Fruit fly (Drosophila melanogaster) whole organism, embryonic: Measurements from ENCODE around the gene RPA3.

Experiments used
- Asciz ChIP-seq: fragments of 200-800 bp; sonication (Bioruptor generic); optimal IDR thresholded peaks from 2 replicates; lab custom pipeline; 2017; ENCODE audit warnings: missing biosample characterization, mild to moderate bottlenecking, missing genetic modification characterization, missing genetic modification reagents
- Atf3 ChIP-seq: fragments of 200-800 bp; sonication (Bioruptor generic); optimal IDR thresholded peaks from 3 replicates; lab custom pipeline; 2016; ENCODE audit warnings: missing biosample characterization, missing genetic modification characterization
- CG10209 ChIP-seq: fragments of 200-800 bp; sonication (Bioruptor generic); optimal IDR thresholded peaks from 3 replicates; lab custom pipeline; 2017; ENCODE audit warnings: missing biosample characterization, mild to moderate bottlenecking, missing genetic modification characterization, missing genetic modification reagents
- CG10321 ChIP-seq: fragments of 200-800 bp; sonication (Bioruptor generic); IDR thresholded peaks from 2 replicates; pipeline ENCODE4 v1.3.6; 2022; ENCODE audit warnings: missing biosample characterization, missing genetic modification characterization
- CG11398 ChIP-seq: fragments of 200-800 bp; sonication (Bioruptor generic); optimal IDR thresholded peaks from 2 replicates; lab custom pipeline; 2016; ENCODE audit warnings: missing biosample characterization, missing genetic modification characterization
- CG12769 ChIP-seq: fragments of 200-800 bp; sonication (Bioruptor generic); optimal IDR thresholded peaks from 2 replicates; lab custom pipeline; 2019; ENCODE audit warnings: missing biosample characterization, mild to moderate bottlenecking, missing genetic modification characterization, moderate library complexity
- CG12942 ChIP-seq: fragments of 200-800 bp; sonication (Bioruptor generic); optimal IDR thresholded peaks from 3 replicates; lab custom pipeline; 2016; ENCODE audit warnings: missing biosample characterization, missing genetic modification characterization
- CG14667 ChIP-seq: fragments of 200-800 bp; sonication (Bioruptor generic); IDR thresholded peaks from 2 replicates; pipeline ENCODE4 v1.3.6; 2022; ENCODE audit warnings: missing biosample characterization, missing genetic modification characterization
- CG15269 ChIP-seq: fragments of 200-800 bp; sonication (Bioruptor generic); optimal IDR thresholded peaks from 2 replicates; lab custom pipeline; 2018; ENCODE audit warnings: missing biosample characterization, mild to moderate bottlenecking, missing genetic modification characterization, moderate library complexity
- CG15479 ChIP-seq: fragments of 200-800 bp; sonication (Bioruptor generic); optimal IDR thresholded peaks from 3 replicates; lab custom pipeline; 2019; ENCODE audit warnings: missing biosample characterization, mild to moderate bottlenecking, missing genetic modification characterization, moderate library complexity
- CG17361 ChIP-seq: fragments of 200-800 bp; sonication (Bioruptor generic); IDR thresholded peaks from 3 replicates; pipeline ENCODE4 v1.3.6; 2022; ENCODE audit warnings: missing biosample characterization, missing genetic modification characterization
- CG17612 ChIP-seq: fragments of 200-800 bp; sonication (Bioruptor generic); IDR thresholded peaks from 2 replicates; pipeline ENCODE4 v1.3.6; 2022; ENCODE audit warnings: missing biosample characterization, missing genetic modification characterization
- CG31224 ChIP-seq: fragments of 200-800 bp; sonication (Bioruptor generic); IDR thresholded peaks from 2 replicates; pipeline ENCODE4 v1.3.6; 2022; ENCODE audit warnings: missing biosample characterization, missing genetic modification characterization
- CG3163 ChIP-seq: fragments of 200-800 bp; sonication (Bioruptor generic); optimal IDR thresholded peaks from 3 replicates; lab custom pipeline; 2016; ENCODE audit warnings: missing biosample characterization, missing genetic modification characterization
- CG32772 ChIP-seq: fragments of 200-800 bp; sonication (Bioruptor generic); IDR thresholded peaks from 2 replicates; pipeline ENCODE4 v1.3.6; 2022; ENCODE audit warnings: missing biosample characterization, missing genetic modification characterization
- CG34376 ChIP-seq: fragments of 200-800 bp; sonication (Bioruptor generic); optimal IDR thresholded peaks from 2 replicates; lab custom pipeline; 2018; ENCODE audit warnings: missing biosample characterization, mild to moderate bottlenecking, missing genetic modification characterization
- CG3847 ChIP-seq: fragments of 200-800 bp; sonication (Bioruptor generic); IDR thresholded peaks from 2 replicates; pipeline ENCODE4 v1.3.6; 2022; ENCODE audit warnings: missing biosample characterization, missing genetic modification characterization
- CG5180 ChIP-seq: fragments of 200-800 bp; sonication (Bioruptor generic); optimal IDR thresholded peaks from 3 replicates; lab custom pipeline; 2017; ENCODE audit warnings: missing biosample characterization, missing genetic modification characterization, mild to moderate bottlenecking, moderate library complexity, missing genetic modification reagents
- CG6175 ChIP-seq: fragments of 200-800 bp; sonication (Bioruptor generic); IDR thresholded peaks from 3 replicates; pipeline ENCODE4 v1.3.6; 2022; ENCODE audit warnings: missing biosample characterization, missing genetic modification characterization
- CG8924 ChIP-seq: fragments of 200-800 bp; optimal IDR thresholded peaks from 3 replicates; lab custom pipeline; 2019; ENCODE audit warnings: missing biosample characterization, mild to moderate bottlenecking, missing genetic modification characterization, moderate library complexity
- CG9215 ChIP-seq: fragments of 200-800 bp; sonication (Bioruptor generic); IDR thresholded peaks from 2 replicates; pipeline ENCODE4 v1.3.6; 2022; ENCODE audit warnings: missing biosample characterization, missing genetic modification characterization
- CG9932 ChIP-seq: fragments of 200-800 bp; sonication (Bioruptor generic); IDR thresholded peaks from 2 replicates; pipeline ENCODE4 v1.3.6; 2022; ENCODE audit warnings: missing biosample characterization, missing genetic modification characterization
- Deaf1 ChIP-seq: fragments of 200-800 bp; optimal IDR thresholded peaks from 3 replicates; lab custom pipeline; 2019; ENCODE audit warnings: missing biosample characterization, mild to moderate bottlenecking, missing genetic modification characterization, moderate library complexity
- Dip2 ChIP-seq: fragments of 200-800 bp; sonication (Bioruptor generic); IDR thresholded peaks from 2 replicates; pipeline ENCODE4 v1.3.6; 2022; ENCODE audit warnings: missing biosample characterization, missing genetic modification characterization
- Gug ChIP-seq: fragments of 200-800 bp; sonication (Bioruptor generic); IDR thresholded peaks from 4 replicates; pipeline ENCODE4 v1.3.6; 2022; ENCODE audit warnings: missing biosample characterization, missing genetic modification characterization
- HHEX ChIP-seq: fragments of 200-800 bp; sonication (Bioruptor generic); optimal IDR thresholded peaks from 3 replicates; lab custom pipeline; 2017; ENCODE audit warnings: missing biosample characterization, mild to moderate bottlenecking, missing genetic modification characterization, missing genetic modification reagents
- Lhr ChIP-seq: fragments of 200-800 bp; sonication (Bioruptor generic); optimal IDR thresholded peaks from 3 replicates; lab custom pipeline; 2017; ENCODE audit warnings: mild to moderate bottlenecking, missing biosample characterization, missing genetic modification reagents, missing genetic modification characterization
- MTF-1 ChIP-seq: fragments of 200-800 bp; sonication (Bioruptor generic); optimal IDR thresholded peaks from 2 replicates; lab custom pipeline; 2018; ENCODE audit warnings: missing biosample characterization, mild to moderate bottlenecking, missing genetic modification characterization, borderline replicate concordance
- Mad ChIP-seq: fragments of 200-800 bp; sonication (Bioruptor generic); optimal IDR thresholded peaks from 2 replicates; lab custom pipeline; 2016; ENCODE audit warnings: missing biosample characterization, missing genetic modification characterization
- NC2β ChIP-seq: fragments of 200-800 bp; sonication (Bioruptor generic); optimal IDR thresholded peaks from 2 replicates; lab custom pipeline; 2016; ENCODE audit warnings: missing biosample characterization, missing genetic modification characterization
- Neu2 ChIP-seq: fragments of 200-800 bp; sonication (Bioruptor generic); optimal IDR thresholded peaks from 3 replicates; lab custom pipeline; 2016; ENCODE audit warnings: missing biosample characterization, missing genetic modification characterization, borderline replicate concordance
- Nf-YC ChIP-seq: fragments of 200-800 bp; optimal IDR thresholded peaks from 3 replicates; lab custom pipeline; 2019; ENCODE audit warnings: missing biosample characterization, mild to moderate bottlenecking, missing genetic modification characterization, moderate library complexity
- Ptx1 ChIP-seq: fragments of 200-800 bp; sonication (Bioruptor generic); IDR thresholded peaks from 2 replicates; pipeline ENCODE4 v1.3.6; 2022; ENCODE audit warnings: missing biosample characterization, missing genetic modification characterization
- Six4 ChIP-seq: fragments of 200-800 bp; sonication (Bioruptor generic); optimal IDR thresholded peaks from 2 replicates; lab custom pipeline; 2016; ENCODE audit warnings: missing biosample characterization, missing genetic modification characterization
- Taf1 ChIP-seq: fragments of 200-800 bp; sonication (Bioruptor generic); IDR thresholded peaks from 2 replicates; pipeline ENCODE4 v1.3.6; 2022; ENCODE audit warnings: missing biosample characterization, missing genetic modification characterization
- ara ChIP-seq: fragments of 200-800 bp; sonication (Bioruptor generic); IDR thresholded peaks from 2 replicates; pipeline ENCODE4 v1.3.6; 2022; ENCODE audit warnings: missing biosample characterization, missing genetic modification characterization
- en ChIP-seq: fragments of 200-800 bp; sonication (Bioruptor generic); optimal IDR thresholded peaks from 2 replicates; lab custom pipeline; 2016; ENCODE audit warnings: missing biosample characterization, missing genetic modification characterization
- eyg ChIP-seq: fragments of 200-800 bp; sonication (Bioruptor generic); optimal IDR thresholded peaks from 3 replicates; lab custom pipeline; 2016; ENCODE audit warnings: missing biosample characterization, missing genetic modification characterization
- grn ChIP-seq: fragments of 200-800 bp; sonication (Bioruptor generic); optimal IDR thresholded peaks from 3 replicates; lab custom pipeline; 2017; ENCODE audit warnings: missing biosample characterization, missing genetic modification characterization
- jigr1 ChIP-seq: fragments of 200-800 bp; sonication (Bioruptor generic); IDR thresholded peaks from 3 replicates; pipeline ENCODE4 v1.3.6; 2022; ENCODE audit warnings: missing biosample characterization, missing genetic modification characterization
- ken ChIP-seq: fragments of 200-800 bp; sonication (Bioruptor generic); IDR thresholded peaks from 3 replicates; pipeline ENCODE4 v1.3.6; 2022; ENCODE audit warnings: missing biosample characterization, missing genetic modification characterization
- lmd ChIP-seq: fragments of 200-800 bp; sonication (Bioruptor generic); IDR thresholded peaks from 2 replicates; pipeline ENCODE4 v1.3.6; 2022; ENCODE audit warnings: missing biosample characterization, missing genetic modification characterization
- mirr ChIP-seq: fragments of 200-800 bp; sonication (Bioruptor generic); optimal IDR thresholded peaks from 3 replicates; lab custom pipeline; 2018; ENCODE audit warnings: missing biosample characterization, mild to moderate bottlenecking, missing genetic modification characterization
- nau ChIP-seq: fragments of 200-800 bp; sonication (Bioruptor generic); optimal IDR thresholded peaks from 3 replicates; lab custom pipeline; 2017; ENCODE audit warnings: missing biosample characterization, mild to moderate bottlenecking, missing genetic modification characterization, missing genetic modification reagents
- otp ChIP-seq: fragments of 200-800 bp; sonication (Bioruptor generic); IDR thresholded peaks from 3 replicates; pipeline ENCODE4, ENCODE4 v1.3.6; 2022; ENCODE audit warnings: missing biosample characterization, missing genetic modification characterization
- pita ChIP-seq: fragments of 200-800 bp; sonication (Bioruptor generic); optimal IDR thresholded peaks from 2 replicates; lab custom pipeline; 2017; ENCODE audit warnings: missing biosample characterization, mild to moderate bottlenecking, missing genetic modification characterization
- pnt ChIP-seq: fragments of 200-800 bp; sonication (Bioruptor generic); optimal IDR thresholded peaks from 3 replicates; lab custom pipeline; 2016; ENCODE audit warnings: missing biosample characterization, missing genetic modification characterization
- prd ChIP-seq, 3 experiments: fragments of >200 bp in 2 of 3; fragments of 200-800 bp in 1 of 3; sonication (Bioruptor generic) in 1 of 3; optimal IDR thresholded peaks in 2 of 3; IDR thresholded peaks in 1 of 3; 2 replicates in 2 of 3; 3 replicates in 1 of 3; pipeline versions ENCODE4 v1.3.6 to Lab custom; 2017 to 2022; ENCODE audit warnings: missing biosample characterization in 1 of 3, missing genetic modification characterization in 1 of 3
- scrt ChIP-seq: fragments of 200-800 bp; sonication (Bioruptor generic); optimal IDR thresholded peaks from 2 replicates; lab custom pipeline; 2018; ENCODE audit warnings: missing biosample characterization, mild to moderate bottlenecking, missing genetic modification characterization, moderate library complexity
- usp ChIP-seq: fragments of >200 bp; optimal IDR thresholded peaks from 2 replicates; lab custom pipeline; 2017; ENCODE audit warnings: missing biosample characterization, missing genetic modification characterization

RPA3 gene

dm6 chrX:11621866-11622648 is 6.4 kb upstream of the RPA3 start, which contains the start of gene Ptp10D (continued):
- peak; percentile 57 for TF ChIP-seq CG8924 (tag; lab: Kevin White, UChicago)
- TF ChIP-seq scrt (GFP tag; lab: Kevin White, UChicago): peak; percentile 22
- peak; percentile 45 for TF ChIP-seq CG34376
- TF ChIP-seq CG5180 (GFP tag; lab: Kevin White, UChicago): no peak
- TF ChIP-seq mirr: peak; percentile 27
- no peak for TF ChIP-seq Asciz (GFP tag; lab: Kevin White, UChicago)
- TF ChIP-seq grn (GFP tag; lab: Kevin White, UChicago): peak; percentile 57
- TF ChIP-seq eyg (GFP tag; lab: Kevin White, UChicago): no peak
- TF ChIP-seq jigr1: no peak
- no peak for TF ChIP-seq Mad
- TF ChIP-seq Six4 (GFP tag; lab: Kevin White, UChicago): no peak
- TF ChIP-seq Gug (GFP tag; lab: Robert Waterston, UW): peak; percentile 30; the same call in 1 of the 4 replicates
- TF ChIP-seq NC2β (GFP tag; lab: Kevin White, UChicago): no peak
- no peak for TF ChIP-seq prd (optimal IDR thresholded peaks at IDR 0.05; lab: Kevin White, UChicago)
- no peak for TF ChIP-seq prd (GFP tag; IDR thresholded peaks at IDR 0.05; lab: Robert Waterston, UW)
- TF ChIP-seq CG11398 (GFP tag; lab: Kevin White, UChicago): no peak
- peak; percentile 10 for TF ChIP-seq CG15269 (tag; lab: Kevin White, UChicago)
- no peak for TF ChIP-seq CG31224 (GFP tag; lab: Robert Waterston, UW)
- no peak for TF ChIP-seq Atf3 (GFP tag; lab: Kevin White, UChicago)
- no peak for TF ChIP-seq CG10209
- no peak for TF ChIP-seq usp
- TF ChIP-seq Deaf1 (tag; lab: Kevin White, UChicago): peak; percentile 22
- TF ChIP-seq Nf-YC (tag; lab: Kevin White, UChicago): peak; percentile 37
- no peak for TF ChIP-seq HHEX (GFP tag; lab: Kevin White, UChicago)
- TF ChIP-seq otp (GFP tag; lab: Robert Waterston, UW): no peak; the same call in 2 of the 3 replicates
- TF ChIP-seq MTF-1 (GFP tag; lab: Kevin White, UChicago): no peak
- TF ChIP-seq CG12942 (GFP tag; lab: Kevin White, UChicago): no peak
- peak; percentile 7 for TF ChIP-seq nau (GFP tag; lab: Kevin White, UChicago)
- TF ChIP-seq CG9215 (GFP tag; lab: Robert Waterston, UW): no peak
- no peak for TF ChIP-seq CG17361 (GFP tag; lab: Robert Waterston, UW)
- peak; percentile 2 for TF ChIP-seq en (GFP tag; lab: Kevin White, UChicago)
- peak; percentile 49; the same call in 2 of the 3 replicates for TF ChIP-seq CG6175 (GFP tag; lab: Robert Waterston, UW)
- TF ChIP-seq Taf1 (GFP tag; lab: Robert Waterston, UW): no peak
- no peak for TF ChIP-seq Neu2 (GFP tag; lab: Kevin White, UChicago)
- no peak for TF ChIP-seq CG15479 (GFP tag; lab: Kevin White, UChicago)
- TF ChIP-seq CG9932 (GFP tag; lab: Robert Waterston, UW): peak; percentile 39; the same call in 1 of the 2 replicates
- TF ChIP-seq Dip2 (GFP tag; lab: Robert Waterston, UW): no peak
- no peak for TF ChIP-seq Ptx1
- no peak for TF ChIP-seq pnt (GFP tag; lab: Kevin White, UChicago)
- TF ChIP-seq CG12769 (tag; lab: Kevin White, UChicago): peak; percentile 18
- no peak for TF ChIP-seq CG32772 (GFP tag; lab: Robert Waterston, UW)
- no peak for TF ChIP-seq lmd (GFP tag; lab: Robert Waterston, UW)
- no peak for TF ChIP-seq Lhr (GFP tag; lab: Kevin White, UChicago)
- no peak for TF ChIP-seq pita
- TF ChIP-seq CG3163 (GFP tag; lab: Kevin White, UChicago): peak; percentile 5
- TF ChIP-seq CG14667 (GFP tag; lab: Robert Waterston, UW): no peak
- TF ChIP-seq ken (GFP tag; lab: Robert Waterston, UW): peak; percentile 33; the same call in 1 of the 3 replicates
- TF ChIP-seq CG10321: no peak
- TF ChIP-seq ara (GFP tag; lab: Robert Waterston, UW): no peak
- TF ChIP-seq CG17612 (GFP tag; lab: Robert Waterston, UW): no peak
- TF ChIP-seq CG3847 (GFP tag; lab: Robert Waterston, UW): no peak
